Fruit fly (Drosophila melanogaster) whole organism, adult: Measurements from ENCODE around the gene CG31038.

Experiments used
- CG5204 ChIP-seq: fragments of 200-800 bp; sonication (Bioruptor generic); optimal IDR thresholded peaks from 2 replicates; lab custom pipeline; 2016; ENCODE audit warnings: missing biosample characterization, missing genetic modification characterization
- Clk ChIP-seq: fragments of 200-800 bp; sonication (Bioruptor generic); optimal IDR thresholded peaks from 2 replicates; lab custom pipeline; 2017; ENCODE audit warnings: missing biosample characterization, missing genetic modification characterization
- Hr96 ChIP-seq: fragments of 200-800 bp; sonication (Bioruptor generic); optimal IDR thresholded peaks from 2 replicates; lab custom pipeline; 2016; ENCODE audit warnings: missing biosample characterization, missing genetic modification characterization
- bab1 ChIP-seq: fragments of 200-800 bp; sonication (Bioruptor generic); optimal IDR thresholded peaks from 3 replicates; lab custom pipeline; 2019; ENCODE audit warnings: missing biosample characterization, mild to moderate bottlenecking, missing genetic modification characterization, moderate library complexity
- cic ChIP-seq: fragments of 200-800 bp; sonication (Bioruptor generic); optimal IDR thresholded peaks from 2 replicates; lab custom pipeline; 2017; ENCODE audit warnings: missing biosample characterization, mild to moderate bottlenecking, missing genetic modification characterization, moderate library complexity
- cnc ChIP-seq, 2 experiments: fragments of >200 bp; optimal IDR thresholded peaks; 2 replicates each; lab custom pipeline; 2017
- ovo ChIP-seq: fragments of 200-800 bp; sonication (Bioruptor generic); optimal IDR thresholded peaks from 2 replicates; lab custom pipeline; 2016; ENCODE audit warnings: missing biosample characterization, missing genetic modification characterization
- toe ChIP-seq: fragments of 200-800 bp; sonication (Bioruptor generic); optimal IDR thresholded peaks from 2 replicates; lab custom pipeline; 2016; ENCODE audit warnings: missing biosample characterization, missing genetic modification characterization

DNA sequence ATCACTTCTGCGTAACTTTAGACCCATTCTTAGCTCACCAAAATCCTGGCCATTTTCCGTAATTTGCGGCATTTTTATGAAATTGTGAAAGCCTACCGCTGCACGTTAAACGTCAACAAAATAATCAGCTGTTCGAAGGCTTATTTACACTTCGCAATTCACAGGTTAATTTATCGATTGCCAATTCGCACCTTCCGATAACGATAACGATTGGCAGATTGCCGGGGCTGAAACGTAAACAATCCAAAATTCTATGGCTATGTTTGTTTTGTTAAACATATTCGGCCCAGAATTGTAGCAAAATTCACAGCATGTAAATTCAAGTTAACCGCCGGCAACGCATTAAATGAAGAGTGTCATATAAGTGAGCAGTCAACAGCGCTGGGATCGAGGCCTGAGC, 58.9 kb downstream of the CG31038 start, which contains the start of the genes eIF2Balpha and Vps13B:
- TF ChIP-seq toe (no peak), bab1 (GFP tag; lab: Kevin White, UChicago) (peak; percentile 74), ovo (GFP tag; lab: Kevin White, UChicago) (no peak), Hr96 (GFP tag; lab: Kevin White, UChicago) (no peak), cic (no peak), cnc (optimal IDR thresholded peaks at IDR 0.05; lab: Kevin White, UChicago) (no peak), Clk (no peak), CG5204 (GFP tag; lab: Kevin White, UChicago) (no peak)
